Worm (Caenorhabditis elegans) whole organism, young adult: ENCODE data around the gene F42A8.1.
A peak's percentile ranks its signal among the peaks of the same experiment; 100 is the strongest.

Experiments
- C06A6.2 ChIP-seq: fragments of 200-800 bp; sonication (Bioruptor generic); conservative IDR thresholded peaks from 2 replicates; pipeline ENCODE4 v1.3.6; 2022; ENCODE audit warnings: missing genetic modification characterization, missing compliant biosample characterization
- F22D6.2 ChIP-seq: sonication (generic microtip); optimal IDR thresholded peaks from 2 replicates; lab custom pipeline; 2016; ENCODE audit warnings: mild to moderate bottlenecking, missing genetic modification characterization, missing compliant biosample characterization
- F52B5.7 ChIP-seq: sonication (generic microtip); optimal IDR thresholded peaks from 2 replicates; lab custom pipeline; 2016; ENCODE audit warnings: mild to moderate bottlenecking, missing genetic modification characterization, missing compliant biosample characterization
- F55B11.4 ChIP-seq: sonication (generic microtip); optimal IDR thresholded peaks from 2 replicates; lab custom pipeline; 2016; ENCODE audit warnings: missing compliant biosample characterization, missing genetic modification characterization, borderline replicate concordance; ENCODE audit not compliant: insufficient read depth
- T07F8.4 ChIP-seq: sonication (generic microtip); optimal IDR thresholded peaks from 2 replicates; lab custom pipeline; 2016; ENCODE audit warnings: mild to moderate bottlenecking, missing genetic modification characterization, moderate library complexity, missing compliant biosample characterization
- Y53F4B.3 ChIP-seq: fragments of 200-800 bp; sonication (Bioruptor generic); IDR thresholded peaks from 2 replicates; pipeline ENCODE4 v1.3.6; 2022; ENCODE audit warnings: missing genetic modification reagents, missing genetic modification characterization, missing compliant biosample characterization
- Y56A3A.18 ChIP-seq: fragments of 200-800 bp; sonication (Bioruptor generic); IDR thresholded peaks from 2 replicates; pipeline ENCODE4 v1.3.6; 2022; ENCODE audit warnings: missing genetic modification reagents, missing genetic modification characterization, missing compliant biosample characterization
- akir-1 ChIP-seq: fragments of 200-800 bp; sonication (Bioruptor generic); optimal IDR thresholded peaks from 2 replicates; lab custom pipeline; 2018; ENCODE audit warnings: mild to moderate bottlenecking, missing genetic modification characterization, moderate library complexity, missing compliant biosample characterization
- aptf-2 ChIP-seq: fragments of 200-800 bp; sonication (Bioruptor generic); conservative IDR thresholded peaks from 2 replicates; pipeline ENCODE4 v1.3.6; 2022; ENCODE audit warnings: missing genetic modification reagents, missing genetic modification characterization, missing compliant biosample characterization
- athp-1 ChIP-seq: sonication (generic microtip); optimal IDR thresholded peaks from 2 replicates; lab custom pipeline; 2017; ENCODE audit warnings: mild to moderate bottlenecking, missing genetic modification characterization, missing compliant biosample characterization
- attf-3 ChIP-seq: fragments of 200-800 bp; sonication (Bioruptor generic); conservative IDR thresholded peaks from 2 replicates; pipeline ENCODE4 v1.3.6; 2022; ENCODE audit warnings: missing genetic modification reagents, missing genetic modification characterization, missing compliant biosample characterization
- ccch-3 ChIP-seq: fragments of 200-800 bp; sonication (Bioruptor generic); optimal IDR thresholded peaks from 2 replicates; lab custom pipeline; 2018; ENCODE audit warnings: mild to moderate bottlenecking, missing genetic modification characterization, missing compliant biosample characterization
- ceh-40 ChIP-seq: fragments of 200-800 bp; sonication (Bioruptor generic); IDR thresholded peaks from 2 replicates; pipeline ENCODE4 v1.3.6; 2022; ENCODE audit warnings: missing genetic modification characterization, missing compliant biosample characterization
- ceh-58 ChIP-seq: fragments of 200-800 bp; sonication (Bioruptor generic); IDR thresholded peaks from 2 replicates; pipeline ENCODE4 v1.3.6; 2022; ENCODE audit warnings: missing genetic modification characterization, missing compliant biosample characterization
- ceh-79 ChIP-seq: sonication (generic microtip); optimal IDR thresholded peaks from 2 replicates; lab custom pipeline; 2017; ENCODE audit warnings: mild to moderate bottlenecking, missing genetic modification characterization, missing compliant biosample characterization
- die-1 ChIP-seq: sonication (generic microtip); optimal IDR thresholded peaks from 2 replicates; lab custom pipeline; 2016; ENCODE audit warnings: missing genotype, mild to moderate bottlenecking, missing genetic modification characterization, missing compliant biosample characterization
- efl-1 ChIP-seq: fragments of 150-350 bp; optimal IDR thresholded peaks from 2 replicates; lab custom pipeline; 2014; ENCODE audit warnings: missing biosample characterization, missing genetic modification reagents, missing genetic modification characterization
- egrh-3 ChIP-seq: fragments of 200-800 bp; sonication (Bioruptor generic); IDR thresholded peaks from 2 replicates; pipeline ENCODE4 v1.3.6; 2022; ENCODE audit warnings: missing genetic modification reagents, missing genetic modification characterization, missing compliant biosample characterization
- fkh-3 ChIP-seq: sonication (generic microtip); optimal IDR thresholded peaks from 2 replicates; lab custom pipeline; 2016; ENCODE audit warnings: mild to moderate bottlenecking, missing genetic modification characterization, missing compliant biosample characterization
- gei-17 ChIP-seq: fragments of 200-800 bp; sonication (Bioruptor generic); optimal IDR thresholded peaks from 2 replicates; lab custom pipeline; 2018; ENCODE audit warnings: mild to moderate bottlenecking, missing genetic modification characterization, missing compliant biosample characterization
- him-1 ChIP-seq: sonication (generic microtip); optimal IDR thresholded peaks from 2 replicates; lab custom pipeline; 2016; ENCODE audit warnings: missing genotype, missing genetic modification reagents, missing genetic modification characterization, missing compliant biosample characterization
- hlh-26 ChIP-seq: fragments of 200-800 bp; sonication (Bioruptor generic); conservative IDR thresholded peaks from 2 replicates; pipeline ENCODE4 v1.3.6; 2022; ENCODE audit warnings: missing genetic modification reagents, missing genetic modification characterization, missing compliant biosample characterization
- hmg-1.2 ChIP-seq: fragments of 200-800 bp; sonication (Bioruptor generic); IDR thresholded peaks from 2 replicates; pipeline ENCODE4 v1.3.6; 2022; ENCODE audit warnings: missing genetic modification reagents, missing genetic modification characterization, missing compliant biosample characterization
- hmg-20 ChIP-seq: fragments of 200-800 bp; sonication (Bioruptor generic); IDR thresholded peaks from 2 replicates; pipeline ENCODE4 v1.3.6; 2022; ENCODE audit warnings: missing genetic modification reagents, missing genetic modification characterization, missing compliant biosample characterization
- hrde-1 ChIP-seq: sonication (generic microtip); optimal IDR thresholded peaks from 2 replicates; lab custom pipeline; 2016; ENCODE audit warnings: missing genetic modification characterization, mild to moderate bottlenecking, missing compliant biosample characterization, moderate library complexity, missing genotype, missing genetic modification reagents, borderline replicate concordance
- lag-1 ChIP-seq: fragments of 200-800 bp; sonication (Bioruptor generic); IDR thresholded peaks from 2 replicates; pipeline ENCODE4 v1.3.6; 2022; ENCODE audit warnings: missing genetic modification reagents, missing genetic modification characterization, missing compliant biosample characterization
- lin-35 ChIP-seq, 3 experiments: fragments of 150-350 bp in 2 of 3; sonication (generic microtip) in 1 of 3; optimal IDR thresholded peaks; 2 replicates each; lab custom pipeline; 2014 to 2018; ENCODE audit warnings: missing biosample characterization in 3 of 3, missing genetic modification characterization in 3 of 3, missing genetic modification reagents in 3 of 3
- madf-10 ChIP-seq: sonication (generic microtip); optimal IDR thresholded peaks from 2 replicates; lab custom pipeline; 2016; ENCODE audit warnings: mild to moderate bottlenecking, missing genetic modification characterization, missing compliant biosample characterization
- madf-6 ChIP-seq: fragments of 200-800 bp; sonication (Bioruptor generic); IDR thresholded peaks from 2 replicates; pipeline ENCODE4 v1.3.6; 2022; ENCODE audit warnings: missing genetic modification reagents, missing genetic modification characterization, missing compliant biosample characterization
- mes-4 ChIP-seq: sonication (generic microtip); optimal IDR thresholded peaks from 2 replicates; lab custom pipeline; 2016; ENCODE audit warnings: missing genotype, missing genetic modification characterization, missing compliant biosample characterization
- mxl-1 ChIP-seq: sonication (generic microtip); optimal IDR thresholded peaks from 2 replicates; lab custom pipeline; 2016; ENCODE audit warnings: missing genetic modification characterization, missing compliant biosample characterization
- nfya-2 ChIP-seq: fragments of 200-800 bp; sonication (Bioruptor generic); IDR thresholded peaks from 2 replicates; pipeline ENCODE4 v1.3.6; 2022; ENCODE audit warnings: missing genetic modification reagents, missing genetic modification characterization, missing compliant biosample characterization
- nhr-120 ChIP-seq: fragments of 200-800 bp; sonication (Bioruptor generic); IDR thresholded peaks from 2 replicates; pipeline ENCODE4 v1.3.6; 2022; ENCODE audit warnings: missing genetic modification characterization, missing compliant biosample characterization
- pbrm-1 ChIP-seq: fragments of 200-800 bp; sonication (Bioruptor generic); IDR thresholded peaks from 2 replicates; pipeline ENCODE4 v1.3.6; 2022; ENCODE audit warnings: missing genetic modification reagents, missing genetic modification characterization, missing compliant biosample characterization
- rcor-1 ChIP-seq: fragments of 200-800 bp; sonication (Bioruptor generic); IDR thresholded peaks from 2 replicates; pipeline ENCODE4 v1.3.6; 2022; ENCODE audit warnings: missing genetic modification reagents, missing genetic modification characterization, missing compliant biosample characterization
- snpc-1.3 ChIP-seq: sonication (generic microtip); optimal IDR thresholded peaks from 2 replicates; lab custom pipeline; 2017; ENCODE audit warnings: missing genetic modification characterization, mild to moderate bottlenecking, missing compliant biosample characterization, antibody characterized with exemption, moderate library complexity, missing genotype, missing genetic modification reagents; ENCODE audit not compliant: insufficient read depth
- snpc-3.4 ChIP-seq: sonication (generic microtip); optimal IDR thresholded peaks from 2 replicates; lab custom pipeline; 2017; ENCODE audit warnings: missing genetic modification characterization, mild to moderate bottlenecking, missing compliant biosample characterization, antibody characterized with exemption, moderate library complexity, missing genotype, missing genetic modification reagents
- sptf-2 ChIP-seq: fragments of 200-800 bp; sonication (Bioruptor generic); optimal IDR thresholded peaks from 2 replicates; lab custom pipeline; 2018; ENCODE audit warnings: mild to moderate bottlenecking, missing genetic modification characterization, missing compliant biosample characterization
- tbx-9 ChIP-seq: sonication (generic microtip); optimal IDR thresholded peaks from 2 replicates; lab custom pipeline; 2016; ENCODE audit warnings: borderline replicate concordance, missing genetic modification characterization, inconsistent platforms, missing compliant biosample characterization
- xnd-1 ChIP-seq: sonication (generic microtip); optimal IDR thresholded peaks from 2 replicates; lab custom pipeline; 2016; ENCODE audit warnings: missing genotype, missing genetic modification reagents, missing genetic modification characterization, missing compliant biosample characterization
- zfh-2 ChIP-seq: fragments of 200-800 bp; sonication (Bioruptor generic); conservative IDR thresholded peaks from 2 replicates; pipeline ENCODE4 v1.3.6; 2022; ENCODE audit warnings: missing genetic modification reagents, missing genetic modification characterization, missing compliant biosample characterization

The F42A8.1 gene

ce11 chrII:9352669-9353068 lies 6.3 kb upstream of the F42A8.1 start, which contains the start of the genes sdhb-1 and cup-15:
Gene sdhb-1, minus strand, starts transcription at chrII:9352731.
Gene cup-15, plus strand, starts transcription at chrII:9353000.
- TF ChIP-seq attf-3 (GFP tag; lab: Robert Waterston, UW) (peak; percentile 87), egrh-3 (GFP tag; lab: Robert Waterston, UW) (no peak)
- TF ChIP-seq, all 124 proteins: peak for 1

- TF ChIP-seq tbx-9 (no peak), snpc-3.4 (no peak), xnd-1 (no peak), lin-35 (GFP tag; optimal IDR thresholded peaks at IDR 0.05; lab: Kevin White, UChicago) (no peak), aptf-2 (no peak), sptf-2 (no peak), madf-6 (GFP tag; lab: Robert Waterston, UW) (no peak), efl-1 (GFP tag; lab: Kevin White, UChicago) (no peak), F22D6.2 (tag; lab: Kevin White, UChicago) (no peak), nhr-120 (GFP tag; lab: Robert Waterston, UW) (no peak), Y56A3A.18 (GFP tag; lab: Robert Waterston, UW) (no peak), hrde-1 (tag; lab: Kevin White, UChicago) (no peak), athp-1 (tag; lab: Kevin White, UChicago) (no peak), nfya-2 (GFP tag; lab: Robert Waterston, UW) (no peak), zfh-2 (GFP tag; lab: Robert Waterston, UW) (no peak)
Observed at ce11 chrII:9347444-9347843, 1.1 kb upstream of the F42A8.1 start.

ce11 chrII:9345794-9346193 lies 596 bp downstream of the F42A8.1 start:
- no peak for TF ChIP-seq snpc-1.3 (tag; lab: Kevin White, UChicago)
- TF ChIP-seq him-1 (tag; lab: Kevin White, UChicago): no peak
- TF ChIP-seq F52B5.7 (tag; lab: Kevin White, UChicago): no peak
- TF ChIP-seq hlh-26 (GFP tag; lab: Robert Waterston, UW): no peak
- TF ChIP-seq akir-1: no peak
- no peak for TF ChIP-seq pbrm-1 (GFP tag; lab: Robert Waterston, UW)
- TF ChIP-seq F55B11.4 (tag; lab: Kevin White, UChicago): no peak
- no peak for TF ChIP-seq mes-4 (tag; lab: Kevin White, UChicago)
- no peak for TF ChIP-seq hmg-1.2
- TF ChIP-seq Y56A3A.18 (GFP tag; lab: Robert Waterston, UW): no peak
- no peak for TF ChIP-seq madf-10 (tag; lab: Kevin White, UChicago)

- TF ChIP-seq lag-1 (GFP tag; lab: Robert Waterston, UW): no peak
Observed at ce11 chrII:9345116-9345515, 1.3 kb downstream of the F42A8.1 start.

ce11 chrII:9343955-9344354 lies 2.4 kb downstream of the F42A8.1 start:
- TF ChIP-seq ceh-40: no peak
- no peak for TF ChIP-seq Y56A3A.18 (GFP tag; lab: Robert Waterston, UW)
- TF ChIP-seq mxl-1 (tag; lab: Kevin White, UChicago): no peak
- no peak for TF ChIP-seq hlh-26 (GFP tag; lab: Robert Waterston, UW)
- TF ChIP-seq, all 124 proteins: peak for 0

- no peak for TF ChIP-seq Y53F4B.3 (GFP tag; lab: Robert Waterston, UW)
- no peak for TF ChIP-seq rcor-1 (GFP tag; lab: Robert Waterston, UW)
- TF ChIP-seq T07F8.4 (tag; lab: Kevin White, UChicago): no peak
- TF ChIP-seq akir-1: no peak
- TF ChIP-seq ceh-58: no peak
- TF ChIP-seq tbx-9: no peak
- no peak for TF ChIP-seq die-1
- TF ChIP-seq F55B11.4 (tag; lab: Kevin White, UChicago): no peak
- TF ChIP-seq ceh-79 (tag; lab: Kevin White, UChicago): no peak
- TF ChIP-seq C06A6.2 (GFP tag; lab: Robert Waterston, UW): no peak
- no peak for TF ChIP-seq gei-17
- no peak for TF ChIP-seq fkh-3
- no peak for TF ChIP-seq ccch-3 (GFP tag; lab: Kevin White, UChicago)
- no peak for TF ChIP-seq hmg-20 (GFP tag; lab: Robert Waterston, UW)
- TF ChIP-seq pbrm-1 (GFP tag; lab: Robert Waterston, UW): no peak
Observed at ce11 chrII:9338859-9339258, 7.5 kb downstream of the F42A8.1 start, which contains the start of gene ttll-12. Gene ttll-12, plus strand, starts transcription at chrII:9338997.
